Worm (Caenorhabditis elegans) whole organism, L3 larva: ENCODE measurements around the gene elli-1.

ENCODE experiments used
- ceh-9 ChIP-seq: sonication (generic microtip); optimal IDR thresholded peaks from 2 replicates; lab custom pipeline; 2018; ENCODE audit warnings: missing biosample characterization, missing genetic modification characterization
- unc-39 ChIP-seq: sonication (generic microtip); optimal IDR thresholded peaks from 4 replicates; lab custom pipeline; 2017; ENCODE audit warnings: missing biosample characterization, missing genetic modification characterization

- no peak for TF ChIP-seq unc-39 (tag; lab: Kevin White, UChicago)
- TF ChIP-seq ceh-9 (tag; lab: Kevin White, UChicago): no peak
These were observed 16.8 kb downstream of the elli-1 start, which contains the start of gene F21D5.4 for ce11 chrIV:8737787-8738186.
